Fruit fly (Drosophila melanogaster) whole organism, embryonic: Measurements from ENCODE around the gene Dif.
A peak's percentile ranks its signal among the peaks of the same experiment; 100 is the strongest.

ENCODE experiments used
- Ada2b ChIP-seq: fragments of 200-800 bp; sonication (Bioruptor generic); IDR thresholded peaks from 2 replicates; pipeline ENCODE4 v1.3.6; 2022; ENCODE audit warnings: missing biosample characterization, missing genetic modification characterization
- Awh ChIP-seq: fragments of 200-800 bp; sonication (Bioruptor generic); IDR thresholded peaks from 2 replicates; pipeline ENCODE4, ENCODE4 v1.3.6; 2022; ENCODE audit warnings: missing biosample characterization, missing genetic modification characterization
- BEAF-32 ChIP-seq: fragments of 200-800 bp; sonication (Bioruptor generic); optimal IDR thresholded peaks from 3 replicates; lab custom pipeline; 2017; ENCODE audit warnings: missing biosample characterization, missing genetic modification characterization, mild to moderate bottlenecking, moderate library complexity, missing genetic modification reagents
- Blimp-1 ChIP-seq: fragments of 200-800 bp; sonication (Bioruptor generic); optimal IDR thresholded peaks from 3 replicates; lab custom pipeline; 2018; ENCODE audit warnings: missing biosample characterization, missing genetic modification characterization, mild to moderate bottlenecking, moderate library complexity, missing genetic modification reagents
- CG13123 ChIP-seq: fragments of 200-800 bp; sonication (Bioruptor generic); optimal IDR thresholded peaks from 2 replicates; lab custom pipeline; 2016; ENCODE audit warnings: missing biosample characterization, missing genetic modification characterization
- CG13424 ChIP-seq: fragments of 200-800 bp; sonication (Bioruptor generic); optimal IDR thresholded peaks from 2 replicates; lab custom pipeline; 2019; ENCODE audit warnings: missing biosample characterization, mild to moderate bottlenecking, missing genetic modification characterization, moderate library complexity
- CG15514 ChIP-seq: fragments of 200-800 bp; sonication (Bioruptor generic); optimal IDR thresholded peaks from 3 replicates; lab custom pipeline; 2017; ENCODE audit warnings: missing biosample characterization, missing genetic modification characterization, mild to moderate bottlenecking, moderate library complexity, missing genetic modification reagents
- CG16779 ChIP-seq: fragments of 200-800 bp; sonication (Bioruptor generic); IDR thresholded peaks from 2 replicates; pipeline ENCODE4 v1.3.6; 2022; ENCODE audit warnings: missing biosample characterization, missing genetic modification characterization
- CG17385 ChIP-seq: fragments of 200-800 bp; sonication (Bioruptor generic); optimal IDR thresholded peaks from 3 replicates; lab custom pipeline; 2018; ENCODE audit warnings: missing biosample characterization, mild to moderate bottlenecking, missing genetic modification characterization
- CG1792 ChIP-seq: fragments of 200-800 bp; sonication (Bioruptor generic); optimal IDR thresholded peaks from 2 replicates; lab custom pipeline; 2016; ENCODE audit warnings: missing biosample characterization, missing genetic modification characterization
- CG2712 ChIP-seq: fragments of 200-800 bp; optimal IDR thresholded peaks from 3 replicates; lab custom pipeline; 2019; ENCODE audit warnings: missing biosample characterization, mild to moderate bottlenecking, missing genetic modification characterization, moderate library complexity
- CG4328 ChIP-seq: fragments of 200-800 bp; sonication (Bioruptor generic); optimal IDR thresholded peaks from 3 replicates; lab custom pipeline; 2017; ENCODE audit warnings: missing biosample characterization, missing genetic modification reagents, missing genetic modification characterization
- CG6791 ChIP-seq: fragments of 200-800 bp; sonication (Bioruptor generic); IDR thresholded peaks from 3 replicates; pipeline ENCODE4 v1.3.6; 2022; ENCODE audit warnings: missing biosample characterization, missing genetic modification characterization; ENCODE audit not compliant: partially characterized antibody
- CG7271 ChIP-seq: fragments of 200-800 bp; sonication (Bioruptor generic); optimal IDR thresholded peaks from 2 replicates; lab custom pipeline; 2018; ENCODE audit warnings: missing biosample characterization, mild to moderate bottlenecking, missing genetic modification characterization, moderate library complexity
- CG7357 ChIP-seq: fragments of 200-800 bp; sonication (Bioruptor generic); IDR thresholded peaks from 3 replicates; pipeline ENCODE4 v1.3.6; 2022; ENCODE audit warnings: missing biosample characterization, missing genetic modification characterization
- CG8281 ChIP-seq: fragments of 200-800 bp; sonication (Bioruptor generic); optimal IDR thresholded peaks from 2 replicates; lab custom pipeline; 2018; ENCODE audit warnings: missing biosample characterization, mild to moderate bottlenecking, missing genetic modification characterization, moderate library complexity
- CG8290 ChIP-seq, 3 experiments: fragments of 200-800 bp; sonication (Bioruptor generic); optimal IDR thresholded peaks; 2 replicates each; lab custom pipeline; 2016 to 2019; ENCODE audit warnings: missing biosample characterization in 3 of 3, missing genetic modification characterization in 3 of 3, mild to moderate bottlenecking in 2 of 3, moderate library complexity in 1 of 3
- CG8388 ChIP-seq: fragments of 200-800 bp; sonication (Bioruptor generic); optimal IDR thresholded peaks from 2 replicates; lab custom pipeline; 2019; ENCODE audit warnings: missing biosample characterization, mild to moderate bottlenecking, missing genetic modification characterization, moderate library complexity
- CG8944 ChIP-seq: fragments of 200-800 bp; sonication (Bioruptor generic); optimal IDR thresholded peaks from 3 replicates; lab custom pipeline; 2016; ENCODE audit warnings: missing biosample characterization, missing genetic modification characterization
- CG9817 ChIP-seq: fragments of 200-800 bp; sonication (Bioruptor generic); optimal IDR thresholded peaks from 2 replicates; lab custom pipeline; 2018; ENCODE audit warnings: missing biosample characterization, mild to moderate bottlenecking, missing genetic modification characterization, moderate library complexity
- CG9932 ChIP-seq: fragments of 200-800 bp; sonication (Bioruptor generic); IDR thresholded peaks from 2 replicates; pipeline ENCODE4 v1.3.6; 2022; ENCODE audit warnings: missing biosample characterization, missing genetic modification characterization
- CTCF ChIP-seq: fragments of 200-800 bp; sonication (Bioruptor generic); optimal IDR thresholded peaks from 2 replicates; lab custom pipeline; 2017; ENCODE audit warnings: missing biosample characterization, mild to moderate bottlenecking, missing genetic modification characterization, moderate library complexity
- Elba2 ChIP-seq: fragments of 200-800 bp; sonication (Bioruptor generic); optimal IDR thresholded peaks from 3 replicates; lab custom pipeline; 2016; ENCODE audit warnings: missing biosample characterization, missing genetic modification characterization
- Ets65A ChIP-seq: fragments of 200-800 bp; sonication (Bioruptor generic); peaks from one replicate; lab custom pipeline; 2016; ENCODE audit warnings: missing biosample characterization, missing genetic modification characterization
- Hr3 ChIP-seq: fragments of 200-800 bp; sonication (Bioruptor generic); optimal IDR thresholded peaks from 3 replicates; lab custom pipeline; 2016; ENCODE audit warnings: missing biosample characterization, missing genetic modification characterization
- Hr51 ChIP-seq, 2 experiments: fragments of 200-800 bp; sonication (Bioruptor generic); optimal IDR thresholded peaks; 2 replicates in 1 of 2; 3 replicates in 1 of 2; lab custom pipeline; 2016 to 2018; ENCODE audit warnings: missing biosample characterization in 2 of 2, missing genetic modification characterization in 2 of 2, mild to moderate bottlenecking in 1 of 2, moderate library complexity in 1 of 2
- Lpt ChIP-seq: fragments of >200 bp; optimal IDR thresholded peaks from 2 replicates; lab custom pipeline; 2018; ENCODE audit warnings: missing biosample characterization, missing genetic modification characterization
- MESR4 ChIP-seq: fragments of 200-800 bp; sonication (Bioruptor generic); optimal IDR thresholded peaks from 2 replicates; lab custom pipeline; 2018; ENCODE audit warnings: missing biosample characterization, mild to moderate bottlenecking, missing genetic modification characterization, moderate library complexity
- Oli ChIP-seq: fragments of 200-800 bp; sonication (Bioruptor generic); optimal IDR thresholded peaks from 2 replicates; lab custom pipeline; 2018; ENCODE audit warnings: missing biosample characterization, mild to moderate bottlenecking, missing genetic modification characterization, moderate library complexity
- Poxn ChIP-seq: fragments of 200-800 bp; sonication (Bioruptor generic); IDR thresholded peaks from 2 replicates; pipeline ENCODE4 v1.3.6; 2022; ENCODE audit warnings: missing biosample characterization, missing genetic modification characterization
- Trl ChIP-seq, 3 experiments: fragments of >200 bp in 2 of 3; fragments of 200-800 bp in 1 of 3; sonication (Bioruptor generic) in 1 of 3; optimal IDR thresholded peaks; 2 replicates in 1 of 3; 3 replicates in 2 of 3; lab custom pipeline; 2016 to 2017; ENCODE audit warnings: missing biosample characterization in 1 of 3, missing genetic modification characterization in 1 of 3
- al ChIP-seq: fragments of 200-800 bp; sonication (Bioruptor generic); IDR thresholded peaks from 2 replicates; pipeline ENCODE4 v1.3.6; 2022; ENCODE audit warnings: missing biosample characterization, missing genetic modification characterization
- cg ChIP-seq: fragments of 200-800 bp; sonication (Bioruptor generic); optimal IDR thresholded peaks from 3 replicates; lab custom pipeline; 2019; ENCODE audit warnings: missing biosample characterization, mild to moderate bottlenecking, missing genetic modification characterization, moderate library complexity
- ci ChIP-seq: fragments of 200-800 bp; sonication (Bioruptor generic); IDR thresholded peaks from 3 replicates; pipeline ENCODE4 v1.3.6; 2022; ENCODE audit warnings: missing biosample characterization, missing genetic modification characterization
- cwo ChIP-seq: fragments of 200-800 bp; sonication (Bioruptor generic); optimal IDR thresholded peaks from 3 replicates; lab custom pipeline; 2017; ENCODE audit warnings: missing biosample characterization, missing genetic modification characterization, mild to moderate bottlenecking, moderate library complexity, missing genetic modification reagents
- dan ChIP-seq: fragments of 200-800 bp; sonication (Bioruptor generic); IDR thresholded peaks from 2 replicates; pipeline ENCODE4 v1.3.6; 2022; ENCODE audit warnings: missing biosample characterization, missing genetic modification characterization
- ems ChIP-seq: fragments of 200-800 bp; sonication (Bioruptor generic); optimal IDR thresholded peaks from 3 replicates; lab custom pipeline; 2016; ENCODE audit warnings: missing biosample characterization, missing genetic modification characterization
- eve ChIP-seq, 2 experiments: fragments of >200 bp; optimal IDR thresholded peaks; 2 replicates each; lab custom pipeline; 2017; ENCODE audit warnings: missing biosample characterization in 2 of 2, missing genetic modification characterization in 2 of 2
- ewg ChIP-seq: fragments of 200-800 bp; sonication (Bioruptor generic); optimal IDR thresholded peaks from 3 replicates; lab custom pipeline; 2017; ENCODE audit warnings: mild to moderate bottlenecking, missing biosample characterization, missing genetic modification reagents, missing genetic modification characterization
- ftz-f1 ChIP-seq: fragments of 200-800 bp; sonication (Bioruptor generic); optimal IDR thresholded peaks from 2 replicates; lab custom pipeline; 2016; ENCODE audit warnings: missing biosample characterization, missing genetic modification characterization
- ham ChIP-seq: fragments of 200-800 bp; sonication (Bioruptor generic); IDR thresholded peaks from 2 replicates; pipeline ENCODE4 v1.3.6; 2022; ENCODE audit warnings: missing biosample characterization, missing genetic modification characterization
- ind ChIP-seq: fragments of 200-800 bp; sonication (Bioruptor generic); optimal IDR thresholded peaks from 3 replicates; lab custom pipeline; 2016; ENCODE audit warnings: missing biosample characterization, missing genetic modification characterization
- mld ChIP-seq: fragments of 200-800 bp; sonication (Bioruptor generic); IDR thresholded peaks from 3 replicates; pipeline ENCODE4 v1.3.6; 2022; ENCODE audit warnings: missing biosample characterization, missing genetic modification characterization; ENCODE audit not compliant: partially characterized antibody
- pfk ChIP-seq: fragments of 200-800 bp; sonication (Bioruptor generic); optimal IDR thresholded peaks from 2 replicates; lab custom pipeline; 2018; ENCODE audit warnings: missing biosample characterization, mild to moderate bottlenecking, missing genetic modification characterization, moderate library complexity
- rib ChIP-seq: fragments of 200-800 bp; sonication (Bioruptor generic); IDR thresholded peaks from 2 replicates; pipeline ENCODE4 v1.3.6; 2022; ENCODE audit warnings: missing biosample characterization, missing genetic modification characterization
- sens-2 ChIP-seq: fragments of 200-800 bp; sonication (Bioruptor generic); IDR thresholded peaks from 2 replicates; pipeline ENCODE4 v1.3.6; 2022; ENCODE audit warnings: missing biosample characterization, missing genetic modification characterization
- seq ChIP-seq: fragments of 200-800 bp; sonication (Bioruptor generic); IDR thresholded peaks from 2 replicates; pipeline ENCODE4 v1.3.6; 2022; ENCODE audit warnings: missing biosample characterization, missing genetic modification characterization
- tna ChIP-seq: fragments of 200-800 bp; sonication (Bioruptor generic); IDR thresholded peaks from 2 replicates; pipeline ENCODE4 v1.3.6; 2022; ENCODE audit warnings: missing biosample characterization, missing genetic modification characterization; ENCODE audit not compliant: partially characterized antibody
- wor ChIP-seq: fragments of 200-800 bp; sonication (Bioruptor generic); IDR thresholded peaks from 2 replicates; pipeline ENCODE4 v1.3.6; 2022; ENCODE audit warnings: missing biosample characterization, missing genetic modification characterization
- zfh2 ChIP-seq: fragments of 200-800 bp; sonication (Bioruptor generic); optimal IDR thresholded peaks from 2 replicates; lab custom pipeline; 2016; ENCODE audit warnings: missing biosample characterization, missing genetic modification characterization

Gene Dif

DNA sequence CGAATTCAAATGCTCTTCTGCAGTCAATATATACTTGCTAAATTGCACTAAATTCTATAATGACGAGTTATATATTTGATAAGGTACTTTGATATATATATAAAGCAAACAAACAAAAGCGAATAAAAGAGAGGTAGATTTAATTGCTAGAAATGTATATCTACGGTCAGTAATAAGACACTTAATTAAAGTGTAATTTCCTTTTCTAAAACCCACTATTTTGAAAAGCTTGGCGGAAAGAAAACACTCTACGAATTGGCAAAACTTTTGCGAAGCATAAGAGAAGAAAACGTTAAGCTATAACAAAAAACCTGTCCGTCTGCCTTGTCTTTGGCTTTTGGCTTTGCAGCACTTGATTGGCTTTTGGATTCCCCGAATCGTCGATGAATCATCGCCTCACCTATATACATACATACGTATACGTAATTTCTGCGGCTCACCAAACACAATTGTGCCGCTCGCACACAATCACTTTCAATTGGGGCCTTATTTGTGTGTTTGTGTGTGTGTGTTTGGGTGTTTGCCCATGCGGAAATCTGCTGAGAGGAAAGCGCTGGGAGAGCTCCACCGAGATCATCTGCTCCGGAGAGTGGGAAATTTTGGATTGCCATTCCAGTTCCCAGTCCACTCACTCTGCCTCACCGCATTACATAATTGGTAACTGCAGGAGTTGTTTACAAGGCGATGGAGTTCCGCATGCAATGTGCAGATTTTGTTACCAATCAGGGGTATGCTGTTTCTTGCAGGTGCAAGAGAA lies 2.2 kb downstream of the Dif start (continued):
- no peak for TF ChIP-seq CG8290 (GFP tag; optimal IDR thresholded peaks at IDR 0.05; lab: Kevin White, UChicago)
- TF ChIP-seq CG8290 (tag; optimal IDR thresholded peaks at IDR 0.05; lab: Kevin White, UChicago), result peak in 1 of 2 experiments; percentile 11
- TF ChIP-seq al (GFP tag; lab: Robert Waterston, UW), result no peak
- no peak for TF ChIP-seq Elba2 (GFP tag; lab: Kevin White, UChicago)
- no peak for TF ChIP-seq Oli (tag; lab: Kevin White, UChicago)
- no peak for TF ChIP-seq CG17385 (GFP tag; lab: Kevin White, UChicago)
- TF ChIP-seq Lpt (GFP tag; lab: Kevin White, UChicago), result no peak
- no peak for TF ChIP-seq Poxn (GFP tag; lab: Robert Waterston, UW)
- TF ChIP-seq CG9932 (GFP tag; lab: Robert Waterston, UW), result no peak
- TF ChIP-seq CG8281, result no peak
- TF ChIP-seq Ada2b (GFP tag; lab: Robert Waterston, UW), result no peak
- TF ChIP-seq ci (GFP tag; lab: Robert Waterston, UW), result 0 out of 3 replicates have a peak, but pooled peaks have one; percentile 16
- no peak for TF ChIP-seq dan (GFP tag; lab: Robert Waterston, UW)
- no peak for TF ChIP-seq ham (GFP tag; lab: Robert Waterston, UW)
- TF ChIP-seq Blimp-1 (GFP tag; lab: Kevin White, UChicago), result no peak
- no peak for TF ChIP-seq ind
- TF ChIP-seq Trl (optimal IDR thresholded peaks at IDR 0.05; lab: Kevin White, UChicago), result peak; percentile 46 to 48
- no peak for TF ChIP-seq Trl (GFP tag; optimal IDR thresholded peaks at IDR 0.05; lab: Kevin White, UChicago)
- TF ChIP-seq CG15514 (GFP tag; lab: Kevin White, UChicago), result no peak
- TF ChIP-seq Awh (GFP tag; lab: Robert Waterston, UW), result no peak
- TF ChIP-seq CTCF, result no peak
- TF ChIP-seq Hr51 (GFP tag; optimal IDR thresholded peaks at IDR 0.05; lab: Kevin White, UChicago), result peak in 1 of 2 experiments; percentile 35
- no peak for TF ChIP-seq eve (GFP tag; optimal IDR thresholded peaks at IDR 0.05; lab: Kevin White, UChicago)
- TF ChIP-seq sens-2, result no peak
- TF ChIP-seq CG2712 (tag; lab: Kevin White, UChicago), result no peak
- no peak for TF ChIP-seq seq (GFP tag; lab: Robert Waterston, UW)
- no peak for TF ChIP-seq CG8388 (GFP tag; lab: Kevin White, UChicago)
- no peak for TF ChIP-seq CG7357 (GFP tag; lab: Robert Waterston, UW)
- TF ChIP-seq wor (GFP tag; lab: Robert Waterston, UW), result no peak
- TF ChIP-seq CG13424 (tag; lab: Kevin White, UChicago), result no peak
- no peak for TF ChIP-seq BEAF-32 (GFP tag; lab: Kevin White, UChicago)
- TF ChIP-seq MESR4 (GFP tag; lab: Kevin White, UChicago), result no peak
- no peak for TF ChIP-seq CG6791 (GFP tag; lab: Robert Waterston, UW)
- no peak for TF ChIP-seq pfk (GFP tag; lab: Kevin White, UChicago)
- no peak for TF ChIP-seq CG8944 (GFP tag; lab: Kevin White, UChicago)
- peak; percentile 1 for TF ChIP-seq zfh2 (GFP tag; lab: Kevin White, UChicago)
- peak; percentile 72 for TF ChIP-seq cg
- no peak for TF ChIP-seq CG1792
- no peak for TF ChIP-seq CG13123 (GFP tag; lab: Kevin White, UChicago)
- no peak for TF ChIP-seq ems (GFP tag; lab: Kevin White, UChicago)
- TF ChIP-seq CG4328, result no peak
- no peak for TF ChIP-seq tna
- TF ChIP-seq rib (GFP tag; lab: Robert Waterston, UW), result no peak
- no peak for TF ChIP-seq CG7271
- no peak for TF ChIP-seq mld
- TF ChIP-seq CG9817 (tag; lab: Kevin White, UChicago), result no peak
- no peak for TF ChIP-seq ewg (GFP tag; lab: Kevin White, UChicago)
- no peak for TF ChIP-seq cwo (GFP tag; lab: Kevin White, UChicago)
- TF ChIP-seq Ets65A (GFP tag; lab: Kevin White, UChicago), result no peak
- TF ChIP-seq ftz-f1, result no peak
- TF ChIP-seq Hr3 (GFP tag; lab: Kevin White, UChicago), result no peak
- TF ChIP-seq CG16779 (GFP tag; lab: Robert Waterston, UW), result no peak
